Worm (Caenorhabditis elegans) whole organism, L2 larva: ENCODE data around the gene tre-3.

Experiments
- C34F6.9 ChIP-seq: fragments of 150-350 bp; optimal IDR thresholded peaks from 2 replicates; lab custom pipeline; 2014; ENCODE audit warnings: missing biosample characterization, missing genetic modification characterization
- R02D3.7 ChIP-seq: fragments of 150-350 bp; optimal IDR thresholded peaks from 2 replicates; lab custom pipeline; 2014; ENCODE audit warnings: missing biosample characterization, missing genetic modification characterization
- Y55F3AM.14 ChIP-seq: fragments of 200-800 bp; sonication (Bioruptor generic); optimal IDR thresholded peaks from 2 replicates; lab custom pipeline; 2018; ENCODE audit warnings: mild to moderate bottlenecking, missing genetic modification characterization, missing compliant biosample characterization
- aly-2 ChIP-seq: fragments of 150-350 bp; optimal IDR thresholded peaks from 2 replicates; lab custom pipeline; 2014; ENCODE audit warnings: missing biosample characterization, missing genetic modification characterization
- ama-1 ChIP-seq: fragments of 150-350 bp; optimal IDR thresholded peaks from 2 replicates; lab custom pipeline; 2018; ENCODE audit warnings: inconsistent platforms
- crh-2 ChIP-seq: sonication (generic microtip); optimal IDR thresholded peaks from 2 replicates; lab custom pipeline; 2017; ENCODE audit warnings: missing biosample characterization, missing genetic modification characterization
- dmd-4 ChIP-seq: sonication (generic microtip); optimal IDR thresholded peaks from 2 replicates; lab custom pipeline; 2017; ENCODE audit warnings: missing biosample characterization, missing genetic modification characterization
- egl-27 ChIP-seq: sonication (generic microtip); optimal IDR thresholded peaks from 3 replicates; lab custom pipeline; 2017; ENCODE audit warnings: missing biosample characterization, missing genetic modification reagents, missing genetic modification characterization
- elt-1 ChIP-seq: fragments of 150-350 bp; optimal IDR thresholded peaks from 2 replicates; lab custom pipeline; 2014; ENCODE audit warnings: missing biosample characterization, missing genetic modification characterization
- elt-3 ChIP-seq: sonication (generic microtip); optimal IDR thresholded peaks from 2 replicates; lab custom pipeline; 2017; ENCODE audit warnings: missing biosample characterization, missing genetic modification characterization
- fos-1 ChIP-seq: fragments of 150-350 bp; optimal IDR thresholded peaks from 2 replicates; lab custom pipeline; 2014; ENCODE audit warnings: missing biosample characterization, missing genetic modification characterization
- lin-11 ChIP-seq: fragments of 150-350 bp; sonication (generic microtip); optimal IDR thresholded peaks from 2 replicates; lab custom pipeline; 2014; ENCODE audit warnings: missing biosample characterization, missing genetic modification characterization, inconsistent platforms, mixed read lengths
- lin-39 ChIP-seq: fragments of 150-350 bp; optimal IDR thresholded peaks from 2 replicates; lab custom pipeline; 2014; ENCODE audit warnings: missing biosample characterization, missing genetic modification reagents, missing genetic modification characterization
- lsy-2 ChIP-seq, 2 experiments: fragments of 150-350 bp in 1 of 2; sonication (generic microtip) in 1 of 2; optimal IDR thresholded peaks; 2 replicates each; lab custom pipeline; 2014 to 2017; ENCODE audit warnings: missing biosample characterization in 2 of 2, missing genetic modification characterization in 2 of 2
- mab-5 ChIP-seq: fragments of 150-350 bp; optimal IDR thresholded peaks from 2 replicates; lab custom pipeline; 2014; ENCODE audit warnings: missing biosample characterization, missing genetic modification characterization
- mbf-1 ChIP-seq: sonication (generic microtip); optimal IDR thresholded peaks from 2 replicates; lab custom pipeline; 2017; ENCODE audit warnings: missing biosample characterization, missing genetic modification characterization
- mdl-1 ChIP-seq, 2 experiments: fragments of 150-350 bp in 1 of 2; sonication (generic microtip) in 1 of 2; optimal IDR thresholded peaks; 2 replicates each; lab custom pipeline; 2017; ENCODE audit warnings: missing biosample characterization in 2 of 2, missing genetic modification characterization in 2 of 2
- nhr-10 ChIP-seq: sonication (generic microtip); optimal IDR thresholded peaks from 2 replicates; lab custom pipeline; 2017; ENCODE audit warnings: missing biosample characterization, missing genetic modification characterization
- nhr-129 ChIP-seq: fragments of 150-350 bp; optimal IDR thresholded peaks from 2 replicates; lab custom pipeline; 2014; ENCODE audit warnings: missing biosample characterization, missing genetic modification characterization
- nhr-21 ChIP-seq: fragments of 150-350 bp; optimal IDR thresholded peaks from 2 replicates; lab custom pipeline; 2014; ENCODE audit warnings: missing biosample characterization, missing genetic modification characterization
- nhr-23 ChIP-seq: fragments of 150-350 bp; optimal IDR thresholded peaks from 2 replicates; lab custom pipeline; 2014; ENCODE audit warnings: missing biosample characterization, missing genetic modification reagents, missing genetic modification characterization
- nhr-237 ChIP-seq: fragments of 150-350 bp; optimal IDR thresholded peaks from 2 replicates; lab custom pipeline; 2014; ENCODE audit warnings: missing biosample characterization, missing genetic modification characterization
- nhr-25 ChIP-seq: fragments of 150-350 bp; sonication (generic microtip); optimal IDR thresholded peaks from 3 replicates; lab custom pipeline; 2014; ENCODE audit warnings: missing biosample characterization, missing genetic modification characterization
- nhr-6 ChIP-seq: fragments of 150-350 bp; optimal IDR thresholded peaks from 2 replicates; lab custom pipeline; 2014; ENCODE audit warnings: missing biosample characterization, missing genetic modification characterization
- nhr-77 ChIP-seq: fragments of 150-350 bp; optimal IDR thresholded peaks from 2 replicates; lab custom pipeline; 2014; ENCODE audit warnings: missing biosample characterization, missing genetic modification characterization
- peb-1 ChIP-seq: fragments of 150-350 bp; optimal IDR thresholded peaks from 2 replicates; lab custom pipeline; 2014; ENCODE audit warnings: missing biosample characterization, missing genetic modification characterization
- sem-4 ChIP-seq: fragments of 150-350 bp; optimal IDR thresholded peaks from 2 replicates; lab custom pipeline; 2014; ENCODE audit warnings: missing biosample characterization, missing genetic modification reagents, missing genetic modification characterization
- skn-1 ChIP-seq: sonication (generic microtip); optimal IDR thresholded peaks from 2 replicates; lab custom pipeline; 2017; ENCODE audit warnings: missing biosample characterization, missing genetic modification characterization
- sma-3 ChIP-seq: sonication (generic microtip); optimal IDR thresholded peaks from 2 replicates; lab custom pipeline; 2016; ENCODE audit warnings: missing genetic modification reagents, missing genetic modification characterization, missing compliant biosample characterization
- snpc-4 ChIP-seq: fragments of 150-350 bp; optimal IDR thresholded peaks from 2 replicates; lab custom pipeline; 2014; ENCODE audit warnings: missing biosample characterization, missing genetic modification characterization
- unc-55 ChIP-seq: fragments of 150-350 bp; sonication (generic microtip); optimal IDR thresholded peaks from 3 replicates; lab custom pipeline; 2014; ENCODE audit warnings: missing biosample characterization, missing genetic modification reagents, missing genetic modification characterization
- ztf-1 ChIP-seq: fragments of 200-800 bp; sonication (Bioruptor generic); conservative IDR thresholded peaks from 2 replicates; pipeline ENCODE4 v1.3.6; 2022; ENCODE audit warnings: missing genetic modification characterization, missing compliant biosample characterization
- ztf-11 ChIP-seq: sonication (generic microtip); optimal IDR thresholded peaks from 2 replicates; lab custom pipeline; 2017; ENCODE audit warnings: missing biosample characterization, missing genetic modification characterization
- ztf-4 ChIP-seq: fragments of 150-350 bp; optimal IDR thresholded peaks from 2 replicates; lab custom pipeline; 2014; ENCODE audit warnings: missing biosample characterization, missing genetic modification characterization

Gene tre-3

DNA sequence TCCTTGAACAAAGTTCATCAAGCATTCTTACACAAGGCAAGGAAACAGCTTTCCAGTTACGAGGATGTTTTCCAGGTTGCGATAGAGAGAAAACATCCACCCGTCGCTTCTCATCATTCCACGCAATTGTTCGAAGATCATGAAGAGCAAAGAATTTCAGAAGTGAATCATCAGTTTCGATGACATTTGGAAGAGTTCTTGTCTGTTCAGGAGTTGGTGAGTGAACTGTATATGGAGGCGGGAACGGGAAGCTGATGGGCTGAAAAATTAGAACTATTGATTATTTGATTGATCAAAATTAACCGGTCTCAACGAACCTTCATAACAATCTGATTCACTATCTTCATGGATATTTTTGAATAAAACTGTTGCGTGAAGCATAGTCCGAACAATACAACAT lies 16.3 kb upstream of the tre-3 start:
- TF ChIP-seq ztf-1: no peak
- TF ChIP-seq nhr-21 (tag; lab: Kevin White, UChicago): no peak
- no peak for TF ChIP-seq crh-2
- no peak for TF ChIP-seq ztf-4 (tag; lab: Kevin White, UChicago)
- no peak for TF ChIP-seq nhr-25 (tag; lab: Kevin White, UChicago)
- no peak for TF ChIP-seq snpc-4 (tag; lab: Kevin White, UChicago)
- TF ChIP-seq nhr-10 (tag; lab: Kevin White, UChicago): no peak
- TF ChIP-seq lin-11: no peak
- no peak for TF ChIP-seq mbf-1 (tag; lab: Kevin White, UChicago)

DNA sequence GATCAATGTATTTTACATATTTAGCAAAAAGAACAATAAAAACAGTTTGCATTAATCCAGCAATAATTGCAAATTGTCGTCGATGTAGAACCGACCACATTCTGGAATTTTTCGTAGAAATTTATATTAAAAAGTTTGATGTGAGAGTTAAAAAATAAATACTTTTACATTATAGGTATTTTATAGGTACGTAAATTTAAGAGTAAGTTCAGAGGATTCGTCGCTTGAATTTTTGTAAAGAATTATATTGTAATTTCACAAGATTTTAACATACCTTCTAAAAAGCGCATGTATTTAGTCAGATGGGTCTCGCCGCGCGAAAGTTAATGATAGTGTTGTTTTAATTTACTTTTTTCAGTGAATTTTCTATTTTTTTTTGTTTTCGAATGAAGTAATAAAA lies 14.4 kb upstream of the tre-3 start, which contains the start of gene rhr-2:
Gene rhr-2, minus strand, starts transcription at position 101 of the 400 bp plus-strand sequence.
- TF ChIP-seq elt-3 (tag; lab: Kevin White, UChicago): no peak
- no peak for TF ChIP-seq ama-1 (lab: Kevin White, UChicago)
- TF ChIP-seq nhr-6 (tag; lab: Kevin White, UChicago): no peak
- TF ChIP-seq unc-55: no peak
- no peak for TF ChIP-seq mdl-1 (tag; optimal IDR thresholded peaks at IDR 0.05; lab: Kevin White, UChicago)
- no peak for TF ChIP-seq mbf-1 (tag; lab: Kevin White, UChicago)
- no peak for TF ChIP-seq ztf-11 (tag; lab: Kevin White, UChicago)
- TF ChIP-seq sma-3 (GFP tag; lab: Kevin White, UChicago): no peak
- no peak for TF ChIP-seq nhr-237 (tag; lab: Kevin White, UChicago)
- TF ChIP-seq dmd-4 (tag; lab: Kevin White, UChicago): no peak
- no peak for TF ChIP-seq nhr-10 (tag; lab: Kevin White, UChicago)
- TF ChIP-seq elt-1 (tag; lab: Kevin White, UChicago): no peak
- TF ChIP-seq egl-27 (tag; lab: Kevin White, UChicago): no peak

DNA sequence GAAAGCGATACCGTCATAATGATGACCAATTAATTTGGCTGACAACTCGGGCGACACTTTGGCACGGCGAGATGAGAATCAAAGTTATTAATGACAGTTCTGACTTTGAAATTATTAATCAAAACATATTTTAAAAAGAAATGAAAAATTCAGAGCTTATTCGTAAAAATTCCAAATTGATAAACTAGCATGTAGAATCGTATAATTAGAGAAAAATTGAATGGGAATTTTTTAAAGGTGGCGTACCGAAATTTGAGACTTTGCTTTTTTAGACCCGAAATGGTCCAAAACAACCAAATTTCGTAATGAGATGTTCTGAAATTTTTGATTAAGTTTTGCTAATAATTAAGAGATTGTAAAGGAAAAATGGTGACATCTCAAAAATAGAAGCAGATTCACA lies 10.3 kb upstream of the tre-3 start, which contains the start of gene daf-11:
Gene daf-11, minus strand, starts transcription at position 101 of the 400 bp plus-strand sequence.
- TF ChIP-seq mab-5 (tag; lab: Kevin White, UChicago) (no peak), ztf-1 (no peak), sma-3 (GFP tag; lab: Kevin White, UChicago) (no peak), nhr-6 (tag; lab: Kevin White, UChicago) (no peak)
- TF ChIP-seq, all 48 proteins: peak for 0

DNA sequence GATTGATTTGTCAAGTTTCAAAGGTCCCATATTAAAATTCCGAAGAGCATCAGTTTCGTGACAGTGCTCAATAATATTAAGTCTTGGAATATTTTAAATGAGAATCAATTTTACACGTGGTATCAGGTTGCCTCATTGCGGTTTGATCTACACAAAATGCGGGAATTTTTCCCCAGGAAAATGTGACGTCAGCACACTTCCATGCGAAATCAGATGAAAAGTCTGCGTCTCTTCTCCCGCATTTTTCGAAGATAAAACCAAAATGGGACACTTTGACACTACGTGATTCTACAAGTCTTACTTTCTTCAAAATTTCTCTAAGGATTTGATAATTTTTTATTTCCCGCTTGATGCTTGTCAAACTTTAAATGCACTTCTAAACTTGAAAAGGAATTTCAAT lies 7.2 kb upstream of the tre-3 start:
- TF ChIP-seq skn-1 (no peak), ztf-11 (tag; lab: Kevin White, UChicago) (no peak), ztf-4 (tag; lab: Kevin White, UChicago) (no peak), nhr-23 (tag; lab: Kevin White, UChicago) (no peak), unc-55 (no peak), sem-4 (tag; lab: Kevin White, UChicago) (no peak)

DNA sequence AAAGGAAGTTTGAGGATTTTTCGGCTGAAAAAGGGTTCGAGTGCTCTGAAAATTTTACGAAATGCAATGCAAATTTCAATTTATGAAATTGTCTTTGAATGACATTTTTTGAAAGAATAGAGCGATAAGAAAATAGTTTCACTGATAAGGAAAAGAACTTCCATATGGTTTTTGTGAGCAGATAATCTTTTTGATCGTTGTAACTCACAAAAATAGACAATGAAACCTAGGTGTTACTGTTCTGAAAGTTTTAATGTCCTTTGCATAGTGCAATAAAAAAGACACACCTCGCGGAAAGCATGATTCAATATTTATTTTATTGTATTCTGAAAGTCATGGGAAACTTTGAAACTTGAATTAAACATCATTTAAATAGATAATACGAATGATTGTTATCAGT lies 1.2 kb upstream of the tre-3 start:
- TF ChIP-seq peb-1 (no peak), elt-3 (tag; lab: Kevin White, UChicago) (no peak), aly-2 (tag; lab: Kevin White, UChicago) (no peak), nhr-129 (tag; lab: Kevin White, UChicago) (no peak), lin-11 (no peak), fos-1 (tag; lab: Kevin White, UChicago) (peak; percentile 36), crh-2 (no peak), ztf-1 (no peak)

DNA sequence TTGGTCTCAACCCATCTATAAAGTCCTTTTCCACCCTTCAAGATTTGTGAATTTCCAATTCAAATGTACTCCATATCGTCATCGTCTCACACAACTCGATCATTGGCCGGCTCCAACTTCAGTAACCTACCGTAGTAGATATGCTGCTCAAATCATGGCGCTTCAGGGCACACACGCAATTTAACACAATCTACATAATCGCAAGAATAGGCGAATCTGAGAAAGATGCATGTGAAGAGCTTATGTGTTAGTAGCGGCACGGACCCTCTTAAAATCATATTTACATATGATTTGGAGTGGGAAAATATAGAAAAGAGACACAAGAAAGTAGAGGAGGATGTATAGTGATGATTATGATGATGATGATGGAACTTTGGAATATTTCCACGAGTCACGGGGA lies 4.0 kb downstream of the tre-3 start:
- TF ChIP-seq ztf-4 (tag; lab: Kevin White, UChicago) (no peak), lin-39 (tag; lab: Kevin White, UChicago) (no peak), mab-5 (tag; lab: Kevin White, UChicago) (no peak), unc-55 (no peak), ztf-11 (tag; lab: Kevin White, UChicago) (no peak), nhr-77 (tag; lab: Kevin White, UChicago) (no peak), egl-27 (tag; lab: Kevin White, UChicago) (no peak), fos-1 (tag; lab: Kevin White, UChicago) (no peak), R02D3.7 (no peak), ztf-1 (no peak)

DNA sequence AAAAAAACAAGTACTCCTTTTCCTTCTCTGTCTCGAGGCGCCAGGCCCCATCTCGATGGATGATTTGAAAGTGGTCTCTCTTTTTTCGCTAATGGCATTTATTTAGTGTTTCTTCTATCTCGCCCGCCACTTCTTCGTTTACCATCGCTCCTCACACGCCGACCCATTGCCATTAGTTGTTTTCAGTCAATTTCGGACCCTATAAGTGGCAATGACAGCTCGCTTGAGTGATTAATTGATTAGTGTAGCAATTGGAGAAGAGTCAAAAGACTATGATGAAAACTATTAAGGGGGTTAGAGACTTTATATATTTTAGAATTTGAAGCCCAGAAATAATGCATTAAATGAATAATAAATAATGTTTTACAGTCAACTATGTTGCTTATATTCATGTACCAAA lies 9.3 kb downstream of the tre-3 start:
- no peak for TF ChIP-seq nhr-77 (tag; lab: Kevin White, UChicago)
- no peak for TF ChIP-seq elt-3 (tag; lab: Kevin White, UChicago)
- no peak for TF ChIP-seq mdl-1 (tag; optimal IDR thresholded peaks at IDR 0.05; lab: Kevin White, UChicago)
- no peak for TF ChIP-seq sma-3 (GFP tag; lab: Kevin White, UChicago)
- TF ChIP-seq lsy-2 (tag; optimal IDR thresholded peaks at IDR 0.05; lab: Kevin White, UChicago): no peak
- no peak for TF ChIP-seq skn-1
- TF ChIP-seq dmd-4 (tag; lab: Kevin White, UChicago): no peak
- TF ChIP-seq R02D3.7: no peak
- TF ChIP-seq ztf-1: no peak
- no peak for TF ChIP-seq C34F6.9 (tag; lab: Kevin White, UChicago)
- TF ChIP-seq Y55F3AM.14 (GFP tag; lab: Kevin White, UChicago): no peak
- no peak for TF ChIP-seq ztf-11 (tag; lab: Kevin White, UChicago)
- no peak for TF ChIP-seq nhr-6 (tag; lab: Kevin White, UChicago)
- no peak for TF ChIP-seq aly-2 (tag; lab: Kevin White, UChicago)
